Worm (Caenorhabditis elegans) whole organism, L4 larva: Measurements from ENCODE around the gene E02C12.10.

Source experiments
- daf-12 ChIP-seq: fragments of 150-350 bp; optimal IDR thresholded peaks from 2 replicates; lab custom pipeline; 2014; ENCODE audit warnings: missing biosample characterization, missing genetic modification reagents, missing genetic modification characterization
- duxl-1 ChIP-seq: sonication (generic microtip); optimal IDR thresholded peaks from 2 replicates; lab custom pipeline; 2016; ENCODE audit warnings: mild to moderate bottlenecking, missing genetic modification characterization, moderate library complexity, missing compliant biosample characterization; ENCODE audit not compliant: poor library complexity
- lin-39 ChIP-seq: fragments of 150-350 bp; optimal IDR thresholded peaks from 2 replicates; lab custom pipeline; 2014; ENCODE audit warnings: missing biosample characterization, missing genetic modification reagents, missing genetic modification characterization
- nhr-11 ChIP-seq: fragments of 150-350 bp; optimal IDR thresholded peaks from 2 replicates; lab custom pipeline; 2014; ENCODE audit warnings: missing biosample characterization, missing genetic modification characterization
- nhr-237 ChIP-seq: sonication (generic microtip); optimal IDR thresholded peaks from 2 replicates; lab custom pipeline; 2017; ENCODE audit warnings: missing biosample characterization, missing genetic modification characterization
- rbr-2 ChIP-seq: sonication (generic microtip); optimal IDR thresholded peaks from 2 replicates; lab custom pipeline; 2016; ENCODE audit warnings: missing genotype, missing genetic modification characterization, missing compliant biosample characterization
- unc-62 ChIP-seq, 3 experiments: fragments of 150-350 bp in 1 of 3; sonication (generic microtip); optimal IDR thresholded peaks in 2 of 3; peaks in 1 of 3; 1 replicate in 1 of 3; 2 replicates in 2 of 3; lab custom pipeline; 2014 to 2017; ENCODE audit warnings: missing biosample characterization in 3 of 3, missing genetic modification characterization in 3 of 3, missing genetic modification reagents in 3 of 3, missing genotype in 1 of 3
- zfp-3 ChIP-seq: fragments of 200-800 bp; sonication (Bioruptor generic); conservative IDR thresholded peaks from 2 replicates; pipeline ENCODE4 v1.3.6; 2022; ENCODE audit warnings: missing genetic modification reagents, missing genetic modification characterization, missing compliant biosample characterization
- ztf-11 ChIP-seq: fragments of 150-350 bp; optimal IDR thresholded peaks from 2 replicates; lab custom pipeline; 2014; ENCODE audit warnings: missing biosample characterization, missing genetic modification characterization

- TF ChIP-seq daf-12 (no peak), rbr-2 (no peak), lin-39 (tag; lab: Kevin White, UChicago) (no peak), zfp-3 (GFP tag; lab: Robert Waterston, UW) (no peak), unc-62 (GFP tag; optimal IDR thresholded peaks at IDR 0.05 in 1 of 2; lab: Kevin White, UChicago) (no peak), unc-62 (tag; optimal IDR thresholded peaks at IDR 0.05; lab: Kevin White, UChicago) (no peak), nhr-237 (no peak), duxl-1 (tag; lab: Kevin White, UChicago) (no peak), ztf-11 (tag; lab: Kevin White, UChicago) (no peak), nhr-11 (tag; lab: Kevin White, UChicago) (no peak)
Observed at ce11 chrV:9329245-9329979, 48.8 kb downstream of the E02C12.10 start.
